Fruit fly (Drosophila melanogaster) whole organism, embryonic: Measurements from ENCODE around the gene CG11858.

Experiments
- B-H1 ChIP-seq: fragments of 200-800 bp; sonication (Bioruptor generic); IDR thresholded peaks from 3 replicates; pipeline ENCODE4 v1.3.6; 2022; ENCODE audit warnings: missing biosample characterization, missing genetic modification characterization
- Bgb ChIP-seq: fragments of 200-800 bp; sonication (Bioruptor generic); IDR thresholded peaks from 2 replicates; pipeline ENCODE4 v1.3.6; 2022; ENCODE audit warnings: missing biosample characterization, missing genetic modification characterization; ENCODE audit not compliant: partially characterized antibody
- CG10274 ChIP-seq: fragments of 200-800 bp; sonication (Bioruptor generic); optimal IDR thresholded peaks from 3 replicates; lab custom pipeline; 2017; ENCODE audit warnings: missing biosample characterization, mild to moderate bottlenecking, missing genetic modification characterization
- CG10431 ChIP-seq: fragments of 200-800 bp; sonication (Bioruptor generic); optimal IDR thresholded peaks from 3 replicates; lab custom pipeline; 2018; ENCODE audit warnings: missing biosample characterization, mild to moderate bottlenecking, missing genetic modification characterization
- CG10654 ChIP-seq: fragments of 200-800 bp; sonication (Bioruptor generic); optimal IDR thresholded peaks from 2 replicates; lab custom pipeline; 2016; ENCODE audit warnings: missing biosample characterization, missing genetic modification characterization
- CG11085 ChIP-seq: fragments of 200-800 bp; sonication (Bioruptor generic); IDR thresholded peaks from 2 replicates; pipeline ENCODE4 v1.3.6; 2022; ENCODE audit warnings: missing biosample characterization, missing genetic modification characterization
- CG11560 ChIP-seq: fragments of 200-800 bp; sonication (Bioruptor generic); IDR thresholded peaks from 3 replicates; pipeline ENCODE4 v1.3.6; 2022; ENCODE audit warnings: missing biosample characterization, missing genetic modification characterization
- CG12071 ChIP-seq: fragments of 200-800 bp; sonication (Bioruptor generic); optimal IDR thresholded peaks from 3 replicates; lab custom pipeline; 2018; ENCODE audit warnings: missing biosample characterization, mild to moderate bottlenecking, missing genetic modification characterization
- CG13894 ChIP-seq: fragments of 200-800 bp; sonication (Bioruptor generic); optimal IDR thresholded peaks from 3 replicates; lab custom pipeline; 2018; ENCODE audit warnings: missing biosample characterization, mild to moderate bottlenecking, missing genetic modification characterization, moderate library complexity
- CG14014 ChIP-seq: fragments of 200-800 bp; sonication (Bioruptor generic); IDR thresholded peaks from 2 replicates; pipeline ENCODE4 v1.3.6; 2022; ENCODE audit warnings: missing biosample characterization, missing genetic modification characterization
- CG15269 ChIP-seq: fragments of 200-800 bp; sonication (Bioruptor generic); optimal IDR thresholded peaks from 2 replicates; lab custom pipeline; 2018; ENCODE audit warnings: missing biosample characterization, mild to moderate bottlenecking, missing genetic modification characterization, moderate library complexity
- CG18764 ChIP-seq: fragments of 200-800 bp; sonication (Bioruptor generic); optimal IDR thresholded peaks from 3 replicates; lab custom pipeline; 2016; ENCODE audit warnings: missing biosample characterization, missing genetic modification characterization
- CG2202 ChIP-seq: fragments of 200-800 bp; sonication (Bioruptor generic); optimal IDR thresholded peaks from 2 replicates; lab custom pipeline; 2018; ENCODE audit warnings: missing biosample characterization, mild to moderate bottlenecking, missing genetic modification characterization
- CG2889 ChIP-seq: fragments of 200-800 bp; sonication (Bioruptor generic); IDR thresholded peaks from 3 replicates; pipeline ENCODE4 v1.3.6; 2022; ENCODE audit warnings: missing biosample characterization, missing genetic modification characterization
- CG3163 ChIP-seq: fragments of 200-800 bp; sonication (Bioruptor generic); optimal IDR thresholded peaks from 3 replicates; lab custom pipeline; 2016; ENCODE audit warnings: missing biosample characterization, missing genetic modification characterization
- CG3281 ChIP-seq: fragments of 200-800 bp; sonication (Bioruptor generic); optimal IDR thresholded peaks from 3 replicates; lab custom pipeline; 2017; ENCODE audit warnings: missing biosample characterization, mild to moderate bottlenecking, missing genetic modification characterization
- CG43689 ChIP-seq: fragments of 200-800 bp; sonication (Bioruptor generic); IDR thresholded peaks from 2 replicates; pipeline ENCODE4 v1.3.6; 2022; ENCODE audit warnings: missing biosample characterization, missing genetic modification characterization
- CG4617 ChIP-seq: fragments of 200-800 bp; sonication (Bioruptor generic); optimal IDR thresholded peaks from 3 replicates; lab custom pipeline; 2016; ENCODE audit warnings: missing biosample characterization, missing genetic modification characterization, borderline replicate concordance
- CG6813 ChIP-seq: fragments of 200-800 bp; sonication (Bioruptor generic); optimal IDR thresholded peaks from 2 replicates; lab custom pipeline; 2017; ENCODE audit warnings: missing biosample characterization, missing genetic modification characterization, mild to moderate bottlenecking, moderate library complexity, missing genetic modification reagents
- CG7786 ChIP-seq: fragments of 200-800 bp; sonication (Bioruptor generic); optimal IDR thresholded peaks from 2 replicates; lab custom pipeline; 2016; ENCODE audit warnings: missing biosample characterization, missing genetic modification characterization
- CG9727 ChIP-seq: fragments of 200-800 bp; sonication (Bioruptor generic); optimal IDR thresholded peaks from 3 replicates; lab custom pipeline; 2017; ENCODE audit warnings: missing biosample characterization, mild to moderate bottlenecking, missing genetic modification characterization
- CoRest ChIP-seq: fragments of 200-800 bp; sonication (Bioruptor generic); optimal IDR thresholded peaks from 3 replicates; lab custom pipeline; 2018; ENCODE audit warnings: missing biosample characterization, mild to moderate bottlenecking, missing genetic modification characterization, moderate library complexity
- D19B ChIP-seq: fragments of 200-800 bp; sonication (Bioruptor generic); optimal IDR thresholded peaks from 2 replicates; lab custom pipeline; 2017; ENCODE audit warnings: missing biosample characterization, mild to moderate bottlenecking, missing genetic modification characterization
- Doc3 ChIP-seq: fragments of 200-800 bp; sonication (Bioruptor generic); IDR thresholded peaks from 3 replicates; pipeline ENCODE4 v1.3.6; 2022; ENCODE audit warnings: missing biosample characterization, missing genetic modification characterization; ENCODE audit not compliant: partially characterized antibody
- E2f2 ChIP-seq: fragments of 200-800 bp; sonication (Bioruptor generic); IDR thresholded peaks from 2 replicates; pipeline ENCODE4 v1.3.6; 2022; ENCODE audit warnings: missing biosample characterization, missing genetic modification characterization
- Elba2 ChIP-seq: fragments of 200-800 bp; sonication (Bioruptor generic); optimal IDR thresholded peaks from 3 replicates; lab custom pipeline; 2016; ENCODE audit warnings: missing biosample characterization, missing genetic modification characterization
- Hsf ChIP-seq: fragments of 200-800 bp; sonication (Bioruptor generic); optimal IDR thresholded peaks from 3 replicates; lab custom pipeline; 2016; ENCODE audit warnings: missing biosample characterization, missing genetic modification characterization
- Lpt ChIP-seq: fragments of >200 bp; optimal IDR thresholded peaks from 2 replicates; lab custom pipeline; 2018; ENCODE audit warnings: missing biosample characterization, missing genetic modification characterization
- Med ChIP-seq: fragments of 200-800 bp; sonication (Bioruptor generic); peaks from one replicate; lab custom pipeline; 2016; ENCODE audit warnings: missing biosample characterization, missing genetic modification characterization, mild to moderate bottlenecking, inconsistent platforms, moderate library complexity
- Meics ChIP-seq: fragments of 200-800 bp; sonication (Bioruptor generic); optimal IDR thresholded peaks from 2 replicates; lab custom pipeline; 2017; ENCODE audit warnings: missing biosample characterization, mild to moderate bottlenecking, missing genetic modification characterization
- Neu2 ChIP-seq: fragments of 200-800 bp; sonication (Bioruptor generic); optimal IDR thresholded peaks from 3 replicates; lab custom pipeline; 2016; ENCODE audit warnings: missing biosample characterization, missing genetic modification characterization, borderline replicate concordance
- Six4 ChIP-seq: fragments of 200-800 bp; sonication (Bioruptor generic); optimal IDR thresholded peaks from 2 replicates; lab custom pipeline; 2016; ENCODE audit warnings: missing biosample characterization, missing genetic modification characterization
- Sox100B ChIP-seq: fragments of 200-800 bp; sonication (Bioruptor generic); optimal IDR thresholded peaks from 3 replicates; lab custom pipeline; 2018; ENCODE audit warnings: missing biosample characterization, mild to moderate bottlenecking, missing genetic modification characterization
- TFAM ChIP-seq: fragments of 200-800 bp; sonication (Bioruptor generic); optimal IDR thresholded peaks from 2 replicates; lab custom pipeline; 2017; ENCODE audit warnings: missing biosample characterization, missing genetic modification characterization, inconsistent platforms
- Vsx1 ChIP-seq: fragments of 200-800 bp; sonication (Bioruptor generic); optimal IDR thresholded peaks from 2 replicates; lab custom pipeline; 2017; ENCODE audit warnings: missing biosample characterization, mild to moderate bottlenecking, missing genetic modification characterization, missing genetic modification reagents
- ac ChIP-seq: fragments of 200-800 bp; sonication (Bioruptor generic); optimal IDR thresholded peaks from 3 replicates; lab custom pipeline; 2017; ENCODE audit warnings: missing biosample characterization, mild to moderate bottlenecking, missing genetic modification characterization
- cato ChIP-seq: fragments of 200-800 bp; sonication (Bioruptor generic); optimal IDR thresholded peaks from 2 replicates; lab custom pipeline; 2016; ENCODE audit warnings: missing biosample characterization, missing genetic modification characterization, borderline replicate concordance
- crp ChIP-seq, 2 experiments: fragments of 200-800 bp; sonication (Bioruptor generic); optimal IDR thresholded peaks; 2 replicates in 1 of 2; 3 replicates in 1 of 2; lab custom pipeline; 2017; ENCODE audit warnings: missing biosample characterization in 2 of 2, missing genetic modification characterization in 2 of 2, mild to moderate bottlenecking in 1 of 2, moderate library complexity in 1 of 2
- danr ChIP-seq: fragments of 200-800 bp; sonication (Bioruptor generic); IDR thresholded peaks from 2 replicates; pipeline ENCODE4 v1.3.6; 2022; ENCODE audit warnings: missing biosample characterization, missing genetic modification characterization
- gem ChIP-seq: fragments of 200-800 bp; sonication (Bioruptor generic); optimal IDR thresholded peaks from 2 replicates; lab custom pipeline; 2019; ENCODE audit warnings: missing biosample characterization, mild to moderate bottlenecking, missing genetic modification characterization, moderate library complexity
- hth ChIP-seq: fragments of >200 bp; optimal IDR thresholded peaks from 2 replicates; lab custom pipeline; 2017; ENCODE audit warnings: inconsistent platforms
- odd ChIP-seq: fragments of 200-800 bp; sonication (Bioruptor generic); optimal IDR thresholded peaks from 2 replicates; lab custom pipeline; 2017; ENCODE audit warnings: missing biosample characterization, mild to moderate bottlenecking, missing genetic modification characterization
- otp ChIP-seq: fragments of 200-800 bp; sonication (Bioruptor generic); IDR thresholded peaks from 3 replicates; pipeline ENCODE4, ENCODE4 v1.3.6; 2022; ENCODE audit warnings: missing biosample characterization, missing genetic modification characterization
- pfk ChIP-seq: fragments of 200-800 bp; sonication (Bioruptor generic); optimal IDR thresholded peaks from 2 replicates; lab custom pipeline; 2018; ENCODE audit warnings: missing biosample characterization, mild to moderate bottlenecking, missing genetic modification characterization, moderate library complexity
- phol ChIP-seq: fragments of 200-800 bp; sonication (Bioruptor generic); optimal IDR thresholded peaks from 3 replicates; lab custom pipeline; 2018; ENCODE audit warnings: missing biosample characterization, mild to moderate bottlenecking, missing genetic modification characterization, moderate library complexity
- shn ChIP-seq: fragments of 200-800 bp; sonication (Bioruptor generic); optimal IDR thresholded peaks from 3 replicates; lab custom pipeline; 2016; ENCODE audit warnings: missing biosample characterization, missing genetic modification characterization
- so ChIP-seq: fragments of 200-800 bp; sonication (Bioruptor generic); IDR thresholded peaks from 3 replicates; pipeline ENCODE4 v1.3.6; 2022; ENCODE audit warnings: missing biosample characterization, missing genetic modification characterization
- tin ChIP-seq: fragments of 200-800 bp; sonication (Bioruptor generic); optimal IDR thresholded peaks from 3 replicates; lab custom pipeline; 2016; ENCODE audit warnings: missing biosample characterization, missing genetic modification characterization
- zen ChIP-seq: fragments of 200-800 bp; sonication (Bioruptor generic); optimal IDR thresholded peaks from 3 replicates; lab custom pipeline; 2018; ENCODE audit warnings: missing biosample characterization, mild to moderate bottlenecking, missing genetic modification characterization, moderate library complexity

The CG11858 gene

dm6 chr3R:25232271-25232989 is 30.1 kb upstream of the CG11858 start, which contains the start of gene Cad96Cb (continued):
- TF ChIP-seq Bgb (GFP tag; lab: Robert Waterston, UW), result no peak
- TF ChIP-seq crp (GFP tag; optimal IDR thresholded peaks at IDR 0.05; lab: Kevin White, UChicago), result peak in 1 of 2 experiments; percentile 43
- peak; percentile 44; the same call in 1 of the 2 replicates for TF ChIP-seq danr (GFP tag; lab: Robert Waterston, UW)
- TF ChIP-seq CG9727 (GFP tag; lab: Kevin White, UChicago), result peak; percentile 92
- peak; percentile 66; the same call in 1 of the 3 replicates for TF ChIP-seq so (GFP tag; lab: Robert Waterston, UW)
- peak; percentile 96 for TF ChIP-seq Sox100B (GFP tag; lab: Kevin White, UChicago)
- peak; percentile 43 for TF ChIP-seq CG12071 (GFP tag; lab: Kevin White, UChicago)
- TF ChIP-seq Meics (GFP tag; lab: Kevin White, UChicago), result peak; percentile 69
- TF ChIP-seq pfk (GFP tag; lab: Kevin White, UChicago), result no peak
- TF ChIP-seq D19B (GFP tag; lab: Kevin White, UChicago), result peak; percentile 31
- peak; percentile 43 for TF ChIP-seq ac (GFP tag; lab: Kevin White, UChicago)
- no peak for TF ChIP-seq Doc3 (GFP tag; lab: Robert Waterston, UW)
- no peak for TF ChIP-seq Neu2
- TF ChIP-seq tin, result peak; percentile 89
- TF ChIP-seq CG13894 (tag; lab: Kevin White, UChicago), result no peak
- peak; percentile 56 for TF ChIP-seq CG7786 (GFP tag; lab: Kevin White, UChicago)
- peak; percentile 22 for TF ChIP-seq TFAM (GFP tag; lab: Kevin White, UChicago)
- no peak for TF ChIP-seq CG11560 (tag; lab: Robert Waterston, UW)
- peak; percentile 78 for TF ChIP-seq Six4
- TF ChIP-seq CoRest (tag; lab: Kevin White, UChicago), result peak; percentile 90
- peak; percentile 71 for TF ChIP-seq cato (GFP tag; lab: Kevin White, UChicago)
- peak; percentile 57 for TF ChIP-seq zen (tag; lab: Kevin White, UChicago)
- TF ChIP-seq CG10431, result peak; percentile 76
- no peak for TF ChIP-seq Elba2 (GFP tag; lab: Kevin White, UChicago)
- peak; percentile 75 for TF ChIP-seq Vsx1 (GFP tag; lab: Kevin White, UChicago)
- peak; percentile 90 for TF ChIP-seq gem (tag; lab: Kevin White, UChicago)
- peak; percentile 93 for TF ChIP-seq Med (GFP tag; lab: Kevin White, UChicago)
- TF ChIP-seq CG10654 (GFP tag; lab: Kevin White, UChicago), result peak; percentile 67
- TF ChIP-seq CG6813 (GFP tag; lab: Kevin White, UChicago), result peak; percentile 80
- TF ChIP-seq CG10274, result peak; percentile 41
- no peak; the same call in 2 of the 3 replicates for TF ChIP-seq B-H1 (GFP tag; lab: Robert Waterston, UW)
- TF ChIP-seq E2f2, result peak; percentile 50
- peak; percentile 73 for TF ChIP-seq CG15269
- peak; percentile 76 for TF ChIP-seq CG18764 (GFP tag; lab: Kevin White, UChicago)
- no peak for TF ChIP-seq CG11085
- peak; percentile 81 for TF ChIP-seq Hsf
- TF ChIP-seq Lpt, result no peak
- TF ChIP-seq CG14014 (GFP tag; lab: Robert Waterston, UW), result 0 out of 2 replicates have a peak, but pooled peaks have one; percentile 41
- TF ChIP-seq CG3281 (GFP tag; lab: Kevin White, UChicago), result no peak
- no peak for TF ChIP-seq CG2889 (GFP tag; lab: Robert Waterston, UW)
- TF ChIP-seq CG2202 (tag; lab: Kevin White, UChicago), result peak; percentile 48
- TF ChIP-seq CG43689 (GFP tag; lab: Robert Waterston, UW), result no peak
- peak; percentile 53 for TF ChIP-seq shn (GFP tag; lab: Kevin White, UChicago)
- TF ChIP-seq phol (tag; lab: Kevin White, UChicago), result peak; percentile 93
- TF ChIP-seq hth (lab: Kevin White, UChicago), result no peak
- TF ChIP-seq otp (GFP tag; lab: Robert Waterston, UW), result peak; percentile 38; the same call in 1 of the 3 replicates
- peak; percentile 90 for TF ChIP-seq odd (GFP tag; lab: Kevin White, UChicago)
- TF ChIP-seq CG3163, result peak; percentile 58
- peak; percentile 59 for TF ChIP-seq CG4617 (GFP tag; lab: Kevin White, UChicago)
